Worm (Caenorhabditis elegans) whole organism, L3 larva: ENCODE measurements around the gene exos-9.
A peak's percentile ranks its signal among the peaks of the same experiment; 100 is the strongest.

Source experiments
- R02D3.7 ChIP-seq: fragments of 150-350 bp; optimal IDR thresholded peaks from 2 replicates; lab custom pipeline; 2014; ENCODE audit warnings: missing biosample characterization, missing genetic modification characterization
- ZK546.5 ChIP-seq: sonication (generic microtip); optimal IDR thresholded peaks from 2 replicates; lab custom pipeline; 2017; ENCODE audit warnings: missing biosample characterization, missing genetic modification characterization
- aly-2 ChIP-seq: fragments of 150-350 bp; optimal IDR thresholded peaks from 2 replicates; lab custom pipeline; 2014; ENCODE audit warnings: missing biosample characterization, missing genetic modification characterization
- ama-1 ChIP-seq: fragments of 150-350 bp; optimal IDR thresholded peaks from 2 replicates; lab custom pipeline; 2018
- ceh-16 ChIP-seq: sonication (generic microtip); optimal IDR thresholded peaks from 2 replicates; lab custom pipeline; 2017; ENCODE audit warnings: missing biosample characterization, missing genetic modification characterization
- ceh-28 ChIP-seq: fragments of 150-350 bp; optimal IDR thresholded peaks from 2 replicates; lab custom pipeline; 2014; ENCODE audit warnings: missing biosample characterization, missing genetic modification reagents, missing genetic modification characterization
- ceh-82 ChIP-seq: fragments of 150-350 bp; optimal IDR thresholded peaks from 2 replicates; lab custom pipeline; 2014; ENCODE audit warnings: missing biosample characterization, missing genetic modification characterization
- ceh-9 ChIP-seq: sonication (generic microtip); optimal IDR thresholded peaks from 2 replicates; lab custom pipeline; 2018; ENCODE audit warnings: missing biosample characterization, missing genetic modification characterization
- daf-12 ChIP-seq: fragments of 150-350 bp; optimal IDR thresholded peaks from 2 replicates; lab custom pipeline; 2014; ENCODE audit warnings: missing biosample characterization, missing genetic modification reagents, missing genetic modification characterization
- egl-27 ChIP-seq: sonication (generic microtip); optimal IDR thresholded peaks from 4 replicates; lab custom pipeline; 2017; ENCODE audit warnings: missing biosample characterization, missing genetic modification reagents, missing genetic modification characterization
- egl-5 ChIP-seq: fragments of 150-350 bp; optimal IDR thresholded peaks from 2 replicates; lab custom pipeline; 2017; ENCODE audit warnings: missing biosample characterization, missing genetic modification reagents, missing genetic modification characterization, inconsistent platforms
- elt-1 ChIP-seq: fragments of 150-350 bp; optimal IDR thresholded peaks from 2 replicates; lab custom pipeline; 2014; ENCODE audit warnings: missing biosample characterization, missing genetic modification characterization
- elt-2 ChIP-seq: sonication (generic microtip); optimal IDR thresholded peaks from 2 replicates; lab custom pipeline; 2016; ENCODE audit warnings: missing genetic modification reagents, mild to moderate bottlenecking, missing genetic modification characterization, missing compliant biosample characterization
- elt-3 ChIP-seq, 3 experiments: fragments of 150-350 bp in 1 of 3; sonication (generic microtip) in 2 of 3; optimal IDR thresholded peaks; 2 replicates in 2 of 3; 4 replicates in 1 of 3; lab custom pipeline; 2014 to 2017; ENCODE audit warnings: missing biosample characterization in 3 of 3, missing genetic modification characterization in 3 of 3
- eor-1 ChIP-seq, 2 experiments: fragments of 150-350 bp; optimal IDR thresholded peaks; 2 replicates each; lab custom pipeline; 2014 to 2018; ENCODE audit warnings: missing biosample characterization in 2 of 2, missing genetic modification characterization in 2 of 2
- fkh-10 ChIP-seq: sonication (generic microtip); optimal IDR thresholded peaks from 2 replicates; lab custom pipeline; 2017; ENCODE audit warnings: missing biosample characterization, missing genetic modification reagents, missing genetic modification characterization
- fkh-2 ChIP-seq: fragments of 150-350 bp; optimal IDR thresholded peaks from 2 replicates; lab custom pipeline; 2014; ENCODE audit warnings: missing biosample characterization, missing genetic modification reagents, missing genetic modification characterization
- fos-1 ChIP-seq: fragments of 150-350 bp; optimal IDR thresholded peaks from 2 replicates; lab custom pipeline; 2014; ENCODE audit warnings: missing biosample characterization, missing genetic modification characterization
- hmg-11 ChIP-seq: sonication (generic microtip); optimal IDR thresholded peaks from 2 replicates; lab custom pipeline; 2016; ENCODE audit warnings: missing genetic modification characterization, missing compliant biosample characterization
- jun-1 ChIP-seq: fragments of 150-350 bp; optimal IDR thresholded peaks from 2 replicates; lab custom pipeline; 2014; ENCODE audit warnings: missing biosample characterization, missing genetic modification reagents, missing genetic modification characterization
- lin-15B ChIP-seq: fragments of 150-350 bp; optimal IDR thresholded peaks from 2 replicates; lab custom pipeline; 2014; ENCODE audit warnings: missing biosample characterization, missing genetic modification characterization
- lin-39 ChIP-seq: fragments of 150-350 bp; optimal IDR thresholded peaks from 2 replicates; lab custom pipeline; 2018; ENCODE audit warnings: missing biosample characterization, missing genetic modification reagents, missing genetic modification characterization
- lsy-12 ChIP-seq: sonication (generic microtip); optimal IDR thresholded peaks from 2 replicates; lab custom pipeline; 2016; ENCODE audit warnings: mild to moderate bottlenecking, missing genetic modification characterization, missing compliant biosample characterization
- mdl-1 ChIP-seq: fragments of 150-350 bp; optimal IDR thresholded peaks from 2 replicates; lab custom pipeline; 2014; ENCODE audit warnings: missing biosample characterization, missing genetic modification characterization
- mml-1 ChIP-seq: fragments of 150-350 bp; sonication (generic microtip); optimal IDR thresholded peaks from 3 replicates; lab custom pipeline; 2014; ENCODE audit warnings: missing biosample characterization, missing genetic modification characterization
- nfya-1 ChIP-seq: sonication (generic microtip); optimal IDR thresholded peaks from 2 replicates; lab custom pipeline; 2017; ENCODE audit warnings: missing genetic modification characterization, mild to moderate bottlenecking, missing compliant biosample characterization, antibody characterized with exemption, moderate library complexity; ENCODE audit not compliant: insufficient read depth
- nhr-11 ChIP-seq: fragments of 150-350 bp; optimal IDR thresholded peaks from 2 replicates; lab custom pipeline; 2014; ENCODE audit warnings: missing biosample characterization, missing genetic modification characterization
- nhr-12 ChIP-seq: fragments of 150-350 bp; optimal IDR thresholded peaks from 2 replicates; lab custom pipeline; 2014; ENCODE audit warnings: missing biosample characterization, missing genetic modification characterization
- nhr-23 ChIP-seq: fragments of 150-350 bp; optimal IDR thresholded peaks from 2 replicates; lab custom pipeline; 2014; ENCODE audit warnings: missing biosample characterization, missing genetic modification reagents, missing genetic modification characterization
- nhr-237 ChIP-seq: fragments of 150-350 bp; optimal IDR thresholded peaks from 2 replicates; lab custom pipeline; 2014; ENCODE audit warnings: missing biosample characterization, missing genetic modification characterization
- nhr-28 ChIP-seq: fragments of 150-350 bp; optimal IDR thresholded peaks from 2 replicates; lab custom pipeline; 2014; ENCODE audit warnings: missing biosample characterization, missing genetic modification characterization
- nhr-43 ChIP-seq: sonication (generic microtip); optimal IDR thresholded peaks from 2 replicates; lab custom pipeline; 2016; ENCODE audit warnings: mild to moderate bottlenecking, missing genetic modification characterization, missing compliant biosample characterization; ENCODE audit not compliant: poor library complexity, severe bottlenecking
- nhr-67 ChIP-seq: fragments of 150-350 bp; optimal IDR thresholded peaks from 2 replicates; lab custom pipeline; 2014; ENCODE audit warnings: missing biosample characterization, missing genetic modification characterization
- nhr-76 ChIP-seq: fragments of 150-350 bp; sonication (generic microtip); optimal IDR thresholded peaks from 5 replicates; lab custom pipeline; 2014; ENCODE audit warnings: missing biosample characterization, missing genetic modification characterization
- nhr-77 ChIP-seq: fragments of 150-350 bp; optimal IDR thresholded peaks from 2 replicates; lab custom pipeline; 2014; ENCODE audit warnings: missing biosample characterization, missing genetic modification characterization
- pha-4 ChIP-seq: fragments of 150-350 bp; optimal IDR thresholded peaks from 2 replicates; lab custom pipeline; 2014; ENCODE audit warnings: missing biosample characterization, missing genetic modification reagents, missing genetic modification characterization
- pqm-1 ChIP-seq: fragments of 150-350 bp; optimal IDR thresholded peaks from 2 replicates; lab custom pipeline; 2017; ENCODE audit warnings: missing biosample characterization, missing genetic modification characterization, inconsistent platforms
- sea-2 ChIP-seq: fragments of 150-350 bp; sonication (generic microtip); optimal IDR thresholded peaks from 4 replicates; lab custom pipeline; 2014; ENCODE audit warnings: missing biosample characterization, missing genetic modification reagents, missing genetic modification characterization
- skn-1 ChIP-seq: fragments of 150-350 bp; optimal IDR thresholded peaks from 2 replicates; lab custom pipeline; 2014; ENCODE audit warnings: missing biosample characterization, missing genetic modification characterization
- snpc-4 ChIP-seq: fragments of 150-350 bp; optimal IDR thresholded peaks from 2 replicates; lab custom pipeline; 2014; ENCODE audit warnings: missing biosample characterization, missing genetic modification characterization
- tbx-2 ChIP-seq: sonication (generic microtip); optimal IDR thresholded peaks from 2 replicates; lab custom pipeline; 2016; ENCODE audit warnings: mild to moderate bottlenecking, missing genetic modification characterization, missing compliant biosample characterization
- unc-39 ChIP-seq: sonication (generic microtip); optimal IDR thresholded peaks from 4 replicates; lab custom pipeline; 2017; ENCODE audit warnings: missing biosample characterization, missing genetic modification characterization
- unc-62 ChIP-seq: fragments of 150-350 bp; sonication (generic microtip); optimal IDR thresholded peaks from 4 replicates; lab custom pipeline; 2014; ENCODE audit warnings: missing biosample characterization, missing genetic modification reagents, missing genetic modification characterization
- zag-1 ChIP-seq: fragments of 150-350 bp; optimal IDR thresholded peaks from 2 replicates; lab custom pipeline; 2014; ENCODE audit warnings: missing biosample characterization, missing genetic modification characterization
- ztf-11 ChIP-seq: fragments of 150-350 bp; optimal IDR thresholded peaks from 2 replicates; lab custom pipeline; 2014; ENCODE audit warnings: missing biosample characterization, missing genetic modification characterization
- ztf-4 ChIP-seq: fragments of 150-350 bp; optimal IDR thresholded peaks from 2 replicates; lab custom pipeline; 2014; ENCODE audit warnings: missing biosample characterization, missing genetic modification characterization

Gene exos-9

ce11 chrIII:7155631-7156030 is 42.2 kb downstream of the exos-9 start (continued):
- TF ChIP-seq mdl-1 (tag; lab: Kevin White, UChicago) = peak; percentile 98
- peak; percentile 79 for TF ChIP-seq tbx-2 (tag; lab: Kevin White, UChicago)
- peak; percentile 80 for TF ChIP-seq nhr-43 (tag; lab: Kevin White, UChicago)
- TF ChIP-seq ztf-11 (tag; lab: Kevin White, UChicago) = no peak
- TF ChIP-seq eor-1 (tag; optimal IDR thresholded peaks at IDR 0.05; lab: Kevin White, UChicago) = no peak
- peak; percentile 97 for TF ChIP-seq egl-27 (tag; lab: Kevin White, UChicago)
- TF ChIP-seq lin-15B (tag; lab: Kevin White, UChicago) = peak; percentile 74
- TF ChIP-seq fkh-2 (tag; lab: Kevin White, UChicago) = no peak
- TF ChIP-seq pha-4 (tag; lab: Kevin White, UChicago) = peak; percentile 92
- TF ChIP-seq jun-1 = peak; percentile 89
- peak; percentile 40 for TF ChIP-seq elt-1

- TF ChIP-seq skn-1 (tag; lab: Kevin White, UChicago) = no peak
- TF ChIP-seq ceh-16 (tag; lab: Kevin White, UChicago) = no peak
- no peak for TF ChIP-seq lin-15B (tag; lab: Kevin White, UChicago)
- no peak for TF ChIP-seq daf-12 (tag; lab: Kevin White, UChicago)
- no peak for TF ChIP-seq pha-4 (tag; lab: Kevin White, UChicago)
- no peak for TF ChIP-seq mml-1
- TF ChIP-seq elt-3 (tag; optimal IDR thresholded peaks at IDR 0.05; lab: Kevin White, UChicago) = no peak
- no peak for TF ChIP-seq fkh-10 (GFP tag; lab: Kevin White, UChicago)
- no peak for TF ChIP-seq elt-1
- TF ChIP-seq nhr-67 = no peak
- TF ChIP-seq pqm-1 (tag; lab: Kevin White, UChicago) = no peak
- peak; percentile 16 for TF ChIP-seq jun-1
- no peak for TF ChIP-seq mdl-1 (tag; lab: Kevin White, UChicago)
- no peak for TF ChIP-seq nhr-77 (tag; lab: Kevin White, UChicago)
- TF ChIP-seq elt-2 = peak; percentile 30
- no peak for TF ChIP-seq egl-5 (tag; lab: Kevin White, UChicago)
These were observed 43.3 kb downstream of the exos-9 start for ce11 chrIII:7154526-7154925.

ce11 chrIII:7153747-7154238 is 44.1 kb downstream of the exos-9 start, which contains the start of gene ogt-1:
Gene ogt-1 (minus strand): TSS chrIII:7153797.
- TF ChIP-seq egl-5 (tag; lab: Kevin White, UChicago) (peak; percentile 86), lin-39 (tag; lab: Kevin White, UChicago) (no peak), elt-1 (peak; percentile 64), ZK546.5 (no peak), hmg-11 (tag; lab: Kevin White, UChicago) (peak; percentile 86), daf-12 (tag; lab: Kevin White, UChicago) (no peak), unc-39 (tag; lab: Kevin White, UChicago) (no peak), R02D3.7 (tag; lab: Kevin White, UChicago) (peak; percentile 59), ztf-4 (tag; lab: Kevin White, UChicago) (peak; percentile 52), fkh-10 (GFP tag; lab: Kevin White, UChicago) (peak; percentile 39), jun-1 (peak; percentile 89), ceh-16 (tag; lab: Kevin White, UChicago) (no peak), ceh-28 (tag; lab: Kevin White, UChicago) (peak; percentile 87), pha-4 (tag; lab: Kevin White, UChicago) (peak; percentile 94), ceh-82 (no peak), nhr-237 (no peak), ztf-11 (tag; lab: Kevin White, UChicago) (no peak), fos-1 (tag; lab: Kevin White, UChicago) (peak; percentile 70), pqm-1 (tag; lab: Kevin White, UChicago) (peak; percentile 77), ceh-9 (tag; lab: Kevin White, UChicago) (no peak), nhr-12 (tag; lab: Kevin White, UChicago) (no peak), snpc-4 (tag; lab: Kevin White, UChicago) (peak; percentile 57), nhr-76 (tag; lab: Kevin White, UChicago) (no peak), nfya-1 (tag; lab: Kevin White, UChicago) (peak; percentile 94), skn-1 (tag; lab: Kevin White, UChicago) (peak; percentile 63), nhr-67 (no peak), tbx-2 (tag; lab: Kevin White, UChicago) (peak; percentile 61), aly-2 (tag; lab: Kevin White, UChicago) (no peak), eor-1 (tag; optimal IDR thresholded peaks at IDR 0.05; lab: Kevin White, UChicago) (peak in 1 of 2 experiments; percentile 45), lin-15B (tag; lab: Kevin White, UChicago) (peak; percentile 72), nhr-11 (peak; percentile 6), zag-1 (tag; lab: Kevin White, UChicago) (no peak), elt-2 (peak; percentile 62), lsy-12 (tag; lab: Kevin White, UChicago) (peak; percentile 58), fkh-2 (tag; lab: Kevin White, UChicago) (no peak), mml-1 (no peak), nhr-28 (no peak), elt-3 (tag; optimal IDR thresholded peaks at IDR 0.05; lab: Kevin White, UChicago) (no peak), nhr-77 (tag; lab: Kevin White, UChicago) (peak; percentile 43), unc-62 (peak; percentile 32), sea-2 (GFP tag; lab: Kevin White, UChicago) (no peak), nhr-23 (tag; lab: Kevin White, UChicago) (peak; percentile 93), nhr-43 (tag; lab: Kevin White, UChicago) (peak; percentile 84), ama-1 (lab: Kevin White, UChicago) (peak; percentile 80)
